Worm (Caenorhabditis elegans): ENCODE measurements around the gene F53C3.11.

The F53C3.11 gene

DNA sequence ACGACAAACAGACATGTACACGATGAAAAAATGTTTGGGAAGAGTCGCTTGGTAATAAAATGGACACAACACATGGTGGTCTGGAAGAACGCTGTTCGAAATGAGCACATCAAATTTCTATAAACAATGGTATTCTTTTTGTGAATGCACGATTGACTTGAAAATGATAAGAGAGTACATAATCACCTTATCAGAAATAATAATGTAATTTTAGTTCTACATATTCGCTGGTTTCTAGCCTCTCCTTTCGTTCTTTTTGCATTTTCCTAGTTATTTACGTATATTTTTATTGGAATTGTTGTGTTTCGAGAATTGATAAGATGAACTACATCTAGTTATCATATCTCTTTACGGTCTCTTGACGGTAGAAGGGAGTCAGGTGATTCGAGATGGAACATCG lies 47.5 kb upstream of the F53C3.11 start:
- peak; percentile 74 for TF ChIP-seq php-3 (GFP tag; IDR thresholded peaks at IDR 0.05)
- TF ChIP-seq Y5F2A.4 (GFP tag; optimal IDR thresholded peaks at IDR 0.05), result no peak
- no peak for TF ChIP-seq sdz-12 (GFP tag; optimal IDR thresholded peaks at IDR 0.05)
- no peak for TF ChIP-seq F44E2.7 (GFP tag; IDR thresholded peaks at IDR 0.05)
- no peak for TF ChIP-seq ZK337.2 (GFP tag; IDR thresholded peaks at IDR 0.05)
- TF ChIP-seq dpl-1 (GFP tag; optimal IDR thresholded peaks at IDR 0.05), result no peak
- TF ChIP-seq lin-39 (tag; optimal IDR thresholded peaks at IDR 0.05), result no peak
- TF ChIP-seq lin-1 (GFP tag; IDR thresholded peaks at IDR 0.05), result no peak
- TF ChIP-seq nhr-237 (tag; optimal IDR thresholded peaks at IDR 0.05), result no peak
- no peak for TF ChIP-seq egl-27 (tag; optimal IDR thresholded peaks at IDR 0.05)
- TF ChIP-seq lin-29 (GFP tag; IDR thresholded peaks at IDR 0.05), result no peak
- TF ChIP-seq dve-1 (tag; optimal IDR thresholded peaks at IDR 0.05; ENCODE audit: insufficient read depth), result peak; percentile 49
- peak; percentile 15 for TF ChIP-seq T20F7.1 (GFP tag; optimal IDR thresholded peaks at IDR 0.05)
- no peak for TF ChIP-seq zag-1 (tag; optimal IDR thresholded peaks at IDR 0.05)
- no peak for TF ChIP-seq F37D6.2 (tag; optimal IDR thresholded peaks at IDR 0.05)
- no peak for TF ChIP-seq arid-1 (GFP tag; conservative IDR thresholded peaks at IDR 0.05)
- TF ChIP-seq ceh-44 (GFP tag; IDR thresholded peaks at IDR 0.05), result no peak
- TF ChIP-seq ZK546.5 (tag; optimal IDR thresholded peaks at IDR 0.05), result no peak
- TF ChIP-seq nhr-102 (tag; optimal IDR thresholded peaks at IDR 0.05), result no peak
- no peak for TF ChIP-seq daf-19 (GFP tag; conservative IDR thresholded peaks at IDR 0.05)
- TF ChIP-seq ama-1 (optimal IDR thresholded peaks at IDR 0.05), result no peak
- no peak for TF ChIP-seq fkh-10 (GFP tag; optimal IDR thresholded peaks at IDR 0.05)
- no peak for TF ChIP-seq ztf-7 (tag; optimal IDR thresholded peaks at IDR 0.05)
- TF ChIP-seq nhr-10 (tag; optimal IDR thresholded peaks at IDR 0.05), result no peak
- TF ChIP-seq ceh-28 (tag; optimal IDR thresholded peaks at IDR 0.05), result no peak
- peak; percentile 24 for TF ChIP-seq nhr-6 (tag; optimal IDR thresholded peaks at IDR 0.05)
- no peak for TF ChIP-seq daf-16 (GFP tag; optimal IDR thresholded peaks at IDR 0.05)
- peak; percentile 89 for TF ChIP-seq daf-16 (tag; optimal IDR thresholded peaks at IDR 0.05)
- no peak for TF ChIP-seq mdt-29 (GFP tag; IDR thresholded peaks at IDR 0.05)
- TF ChIP-seq rbr-2 (tag; optimal IDR thresholded peaks at IDR 0.05), result no peak
- TF ChIP-seq dmd-6 (GFP tag; IDR thresholded peaks at IDR 0.05), result no peak; the same call in 1 of the 2 replicates
- TF ChIP-seq lsy-2 (tag; optimal IDR thresholded peaks at IDR 0.05), result no peak
- no peak for TF ChIP-seq lin-13 (GFP tag; optimal IDR thresholded peaks at IDR 0.05)
- no peak for TF ChIP-seq mxl-2 (GFP tag; conservative IDR thresholded peaks at IDR 0.05)
- no peak for TF ChIP-seq T26A8.4 (GFP tag; IDR thresholded peaks at IDR 0.05)
- no peak for TF ChIP-seq ztf-11 (tag; optimal IDR thresholded peaks at IDR 0.05)
- no peak for TF ChIP-seq tra-1 (GFP tag; IDR thresholded peaks at IDR 0.05)
- peak; percentile 87 for TF ChIP-seq nhr-28 (tag; optimal IDR thresholded peaks at IDR 0.05)
- peak; percentile 51 for TF ChIP-seq hlh-11 (tag; optimal IDR thresholded peaks at IDR 0.05)
- TF ChIP-seq madf-9 (GFP tag; conservative IDR thresholded peaks at IDR 0.05), result no peak
- no peak for TF ChIP-seq duxl-1 (tag; optimal IDR thresholded peaks at IDR 0.05; ENCODE audit: poor library complexity)
- TF ChIP-seq mes-2 (tag; optimal IDR thresholded peaks at IDR 0.05; ENCODE audit: poor library complexity, severe bottlenecking), result no peak
- no peak for TF ChIP-seq nhr-77 (tag; optimal IDR thresholded peaks at IDR 0.05)
- TF ChIP-seq zip-2 (tag; optimal IDR thresholded peaks at IDR 0.05), result no peak
- TF ChIP-seq pqm-1 (tag; optimal IDR thresholded peaks at IDR 0.05), result peak; percentile 64

All from whole organism, L4 larva.